Fruit fly (Drosophila melanogaster): Measurements from ENCODE around the gene ATPsynE.
A peak's percentile ranks its signal among the peaks of the same experiment; 100 is the strongest.

ATPsynE gene

DNA sequence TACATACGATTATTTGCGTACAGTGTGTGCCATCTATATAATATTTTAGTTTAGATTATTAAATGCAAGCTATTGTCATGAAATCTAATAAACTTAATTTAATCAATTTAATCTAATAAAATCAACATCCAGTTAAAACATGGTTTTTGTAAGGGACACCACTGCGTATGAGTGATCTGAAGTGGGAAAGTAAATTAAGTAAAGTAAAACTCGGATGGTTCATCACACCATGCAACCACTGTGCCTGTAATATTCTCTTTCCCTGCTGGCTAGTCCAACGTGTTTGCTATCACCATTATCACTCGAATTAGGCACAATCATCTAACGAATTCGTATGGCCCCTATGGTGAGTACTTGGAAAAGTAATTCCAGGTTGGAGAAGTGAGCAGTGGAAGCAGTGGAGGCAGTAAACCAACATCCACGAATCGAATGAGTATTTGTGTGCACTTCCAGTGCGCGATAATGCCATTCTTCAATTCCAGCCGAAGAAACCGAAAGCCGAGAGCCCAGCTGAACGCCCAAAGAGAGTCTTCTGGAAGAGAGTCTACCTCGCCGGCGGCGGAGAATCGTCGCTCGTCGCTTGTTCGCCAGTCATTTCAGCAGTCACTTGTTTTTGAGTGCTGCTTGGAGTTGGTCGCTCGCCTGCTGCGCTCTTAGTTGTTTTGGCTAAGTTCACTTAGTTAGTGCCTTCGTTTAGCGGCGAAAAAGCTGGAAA, 37.9 kb upstream of the ATPsynE start, which contains the start of gene red (continued):
- TF ChIP-seq CG33213 (GFP tag; optimal IDR thresholded peaks at IDR 0.05), result no peak
- TF ChIP-seq CG10979 (tag; optimal IDR thresholded peaks at IDR 0.05), result peak; percentile 68
- TF ChIP-seq Xrp1 (GFP tag; IDR thresholded peaks at IDR 0.05), result peak; percentile 74
- TF ChIP-seq CG10543 (GFP tag; optimal IDR thresholded peaks at IDR 0.05), result peak; percentile 77
- no peak for TF ChIP-seq Lhr (GFP tag; optimal IDR thresholded peaks at IDR 0.05)
- peak; percentile 65 for TF ChIP-seq CG12071 (GFP tag; optimal IDR thresholded peaks at IDR 0.05)
- TF ChIP-seq CG2202 (tag; optimal IDR thresholded peaks at IDR 0.05), result peak; percentile 9
- peak; percentile 60 for TF ChIP-seq E2f1 (GFP tag; IDR thresholded peaks at IDR 0.05)
- peak; percentile 44 for TF ChIP-seq MTF-1 (GFP tag; optimal IDR thresholded peaks at IDR 0.05; ENCODE audit: borderline replicate concordance)
- TF ChIP-seq CG13775 (GFP tag; optimal IDR thresholded peaks at IDR 0.05), result peak; percentile 62
- peak; percentile 52 for TF ChIP-seq stc (GFP tag; IDR thresholded peaks at IDR 0.05)
- TF ChIP-seq D (optimal IDR thresholded peaks at IDR 0.05), result no peak
- TF ChIP-seq D (GFP tag; optimal IDR thresholded peaks at IDR 0.05), result peak; percentile 63
- no peak for TF ChIP-seq Myb (GFP tag; optimal IDR thresholded peaks at IDR 0.05)
- TF ChIP-seq row (GFP tag; IDR thresholded peaks at IDR 0.05), result peak; percentile 90
- peak; percentile 78 for TF ChIP-seq NfI (GFP tag; optimal IDR thresholded peaks at IDR 0.05)
- peak; percentile 74 for TF ChIP-seq HLH3B (GFP tag; IDR thresholded peaks at IDR 0.05)
- peak; percentile 64 for TF ChIP-seq ems (GFP tag; optimal IDR thresholded peaks at IDR 0.05)
- TF ChIP-seq Opbp (GFP tag; IDR thresholded peaks at IDR 0.05; ENCODE audit: partially characterized antibody), result no peak
- TF ChIP-seq az2 (GFP tag; optimal IDR thresholded peaks at IDR 0.05), result peak; percentile 63
- TF ChIP-seq GATAe (GFP tag; conservative IDR thresholded peaks at IDR 0.05), result peak; percentile 52
- peak; percentile 13 for TF ChIP-seq pfk (GFP tag; optimal IDR thresholded peaks at IDR 0.05)
- peak; percentile 16 for TF ChIP-seq B-H2 (GFP tag; optimal IDR thresholded peaks at IDR 0.05)
- TF ChIP-seq maf-S (GFP tag; optimal IDR thresholded peaks at IDR 0.05), result peak; percentile 8
- no peak for TF ChIP-seq CG8765 (GFP tag; IDR thresholded peaks at IDR 0.05)
- TF ChIP-seq Max (GFP tag; optimal IDR thresholded peaks at IDR 0.05), result peak; percentile 79
- TF ChIP-seq CG10274 (GFP tag; optimal IDR thresholded peaks at IDR 0.05), result peak; percentile 68
- TF ChIP-seq ewg (GFP tag; optimal IDR thresholded peaks at IDR 0.05), result peak; percentile 47
- peak; percentile 43; the same call in 1 of the 3 replicates for TF ChIP-seq Mrtf (GFP tag; IDR thresholded peaks at IDR 0.05)
- peak; percentile 65 for TF ChIP-seq CG13296 (GFP tag; optimal IDR thresholded peaks at IDR 0.05)
- TF ChIP-seq CG6854 (GFP tag; optimal IDR thresholded peaks at IDR 0.05), result peak; percentile 62
- no peak for TF ChIP-seq CG6654 (GFP tag; optimal IDR thresholded peaks at IDR 0.05)
- TF ChIP-seq CG31388 (GFP tag; optimal IDR thresholded peaks at IDR 0.05), result peak; percentile 0
- TF ChIP-seq zfh1 (GFP tag; IDR thresholded peaks at IDR 0.05), result peak; percentile 65
- no peak for TF ChIP-seq CG33557 (GFP tag; optimal IDR thresholded peaks at IDR 0.05)
- TF ChIP-seq bab2 (GFP tag; optimal IDR thresholded peaks at IDR 0.05), result no peak
- peak; percentile 29 for TF ChIP-seq salm (tag; optimal IDR thresholded peaks at IDR 0.05)
- peak; percentile 79 for TF ChIP-seq CG8924 (tag; optimal IDR thresholded peaks at IDR 0.05)
- TF ChIP-seq hb (GFP tag; IDR thresholded peaks at IDR 0.05; ENCODE audit: partially characterized antibody), result no peak
- TF ChIP-seq CG12659 (GFP tag; optimal IDR thresholded peaks at IDR 0.05), result peak; percentile 77
- TF ChIP-seq Lim3 (GFP tag; IDR thresholded peaks at IDR 0.05), result peak; percentile 39; the same call in 1 of the 2 replicates
- TF ChIP-seq CG4328 (GFP tag; optimal IDR thresholded peaks at IDR 0.05), result no peak
- TF ChIP-seq Rx (GFP tag; IDR thresholded peaks at IDR 0.05), result 0 out of 2 replicates have a peak, but pooled peaks have one; percentile 30
- TF ChIP-seq TFAM (GFP tag; optimal IDR thresholded peaks at IDR 0.05), result no peak
- TF ChIP-seq CG17385 (GFP tag; optimal IDR thresholded peaks at IDR 0.05), result peak; percentile 77
- peak; percentile 70 for TF ChIP-seq CG9727 (GFP tag; optimal IDR thresholded peaks at IDR 0.05)
- TF ChIP-seq p53 (GFP tag; optimal IDR thresholded peaks at IDR 0.05), result no peak
- peak; percentile 47 for TF ChIP-seq CG1603 (tag; optimal IDR thresholded peaks at IDR 0.05)
- peak; percentile 70 for TF ChIP-seq BtbVII (GFP tag; optimal IDR thresholded peaks at IDR 0.05)
